Fruit fly (Drosophila melanogaster): ENCODE results near the gene Taf1.

- TF ChIP-seq CG31627 (GFP tag; optimal IDR thresholded peaks at IDR 0.05), result no peak
- TF ChIP-seq CG4318 (GFP tag; optimal IDR thresholded peaks at IDR 0.05), result no peak
- no peak for TF ChIP-seq net (GFP tag; optimal IDR thresholded peaks at IDR 0.05)
- TF ChIP-seq fkh (GFP tag; optimal IDR thresholded peaks at IDR 0.05), result no peak
- TF ChIP-seq CG3919 (GFP tag; optimal IDR thresholded peaks at IDR 0.05), result no peak
- no peak for TF ChIP-seq dsx (GFP tag; optimal IDR thresholded peaks at IDR 0.05; ENCODE audit: poor library complexity, severe bottlenecking)
- no peak for TF ChIP-seq CG32006 (GFP tag; optimal IDR thresholded peaks at IDR 0.05)
- TF ChIP-seq CG34406 (GFP tag; optimal IDR thresholded peaks at IDR 0.05), result no peak
- no peak for TF ChIP-seq salr (GFP tag; optimal IDR thresholded peaks at IDR 0.05)
- no peak for TF ChIP-seq CG6854 (GFP tag; optimal IDR thresholded peaks at IDR 0.05)
- TF ChIP-seq lz (GFP tag; optimal IDR thresholded peaks at IDR 0.05), result no peak
Measured at dm6 chr3R:6640932-6641331, 5.8 kb upstream of the Taf1 start, which contains the start of gene CG31286.

All from whole organism, prepupa.